Worm (Caenorhabditis elegans) whole organism, midembryonic: ENCODE results near the gene srsx-33.

Source experiments
- T22C8.4 ChIP-seq: fragments of 200-800 bp; sonication (Bioruptor generic); IDR thresholded peaks from 2 replicates; pipeline ENCODE4 v1.3.6; 2022; ENCODE audit warnings: missing genetic modification characterization, missing compliant biosample characterization
- cog-1 ChIP-seq: sonication (generic microtip); optimal IDR thresholded peaks from 2 replicates; lab custom pipeline; 2016; ENCODE audit warnings: missing genetic modification characterization, missing compliant biosample characterization
- flt-1 ChIP-seq: fragments of 200-800 bp; sonication (Bioruptor generic); IDR thresholded peaks from 2 replicates; pipeline ENCODE4 v1.3.6; 2022; ENCODE audit warnings: missing genetic modification characterization, missing compliant biosample characterization
- klf-2 ChIP-seq: fragments of 200-800 bp; sonication (Bioruptor generic); conservative IDR thresholded peaks from 2 replicates; pipeline ENCODE4 v1.3.6; 2022; ENCODE audit warnings: missing genetic modification reagents, missing genetic modification characterization, missing compliant biosample characterization
- med-1 ChIP-seq: sonication (generic microtip); optimal IDR thresholded peaks from 2 replicates; lab custom pipeline; 2017; ENCODE audit warnings: missing genetic modification characterization, mild to moderate bottlenecking, missing compliant biosample characterization, antibody characterized with exemption, missing genetic modification reagents; ENCODE audit not compliant: insufficient read depth
- ref-1 ChIP-seq: fragments of 200-800 bp; sonication (Bioruptor generic); conservative IDR thresholded peaks from 2 replicates; pipeline ENCODE4 v1.3.6; 2022; ENCODE audit warnings: missing genetic modification reagents, missing genetic modification characterization, missing compliant biosample characterization
- tab-1 ChIP-seq: fragments of 200-800 bp; sonication (Bioruptor generic); IDR thresholded peaks from 2 replicates; pipeline ENCODE4 v1.3.6; 2022; ENCODE audit warnings: missing genetic modification characterization, missing compliant biosample characterization
- ztf-23 ChIP-seq: fragments of 200-800 bp; sonication (Bioruptor generic); IDR thresholded peaks from 2 replicates; pipeline ENCODE4 v1.3.6; 2022; ENCODE audit warnings: missing genetic modification reagents, missing genetic modification characterization, missing compliant biosample characterization
- ztf-29 ChIP-seq: fragments of 200-800 bp; sonication (Bioruptor generic); IDR thresholded peaks from 2 replicates; pipeline ENCODE4 v1.3.6; 2022; ENCODE audit warnings: missing genetic modification reagents, missing genetic modification characterization, missing compliant biosample characterization

Gene srsx-33

DNA sequence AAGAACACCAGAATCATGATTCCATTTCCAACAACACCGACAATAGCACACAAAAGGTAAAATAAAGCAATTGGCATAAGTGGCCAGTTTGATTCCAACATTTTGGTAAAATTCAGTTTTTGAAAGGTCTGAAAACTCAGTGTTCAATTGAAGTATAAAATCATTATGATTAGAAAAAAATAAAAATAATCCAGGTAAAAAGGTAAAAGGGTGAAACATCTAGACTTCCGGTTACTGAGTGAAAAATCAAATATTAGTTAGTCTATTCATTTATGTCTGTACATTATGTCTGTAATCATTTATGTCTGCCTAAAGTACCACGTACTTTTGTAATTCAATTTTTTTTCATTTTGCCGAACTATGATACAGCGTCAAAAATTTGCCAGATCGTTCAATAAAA is 2.7 kb upstream of the srsx-33 start, which contains the start of gene srsx-31:
Gene srsx-31 (minus strand): TSS at position 101 of the 400 bp plus-strand sequence.
- no peak for TF ChIP-seq ztf-23 (GFP tag; lab: Robert Waterston, UW)
- no peak for TF ChIP-seq tab-1 (GFP tag; lab: Robert Waterston, UW)
- TF ChIP-seq ztf-29: no peak
- no peak for TF ChIP-seq ref-1 (GFP tag; lab: Robert Waterston, UW)
- TF ChIP-seq T22C8.4 (GFP tag; lab: Robert Waterston, UW): no peak
- no peak for TF ChIP-seq med-1 (GFP tag; lab: Kevin White, UChicago)
- TF ChIP-seq cog-1 (tag; lab: Kevin White, UChicago): no peak
- no peak for TF ChIP-seq klf-2 (GFP tag; lab: Robert Waterston, UW)
- TF ChIP-seq flt-1 (GFP tag; lab: Robert Waterston, UW): no peak

DNA sequence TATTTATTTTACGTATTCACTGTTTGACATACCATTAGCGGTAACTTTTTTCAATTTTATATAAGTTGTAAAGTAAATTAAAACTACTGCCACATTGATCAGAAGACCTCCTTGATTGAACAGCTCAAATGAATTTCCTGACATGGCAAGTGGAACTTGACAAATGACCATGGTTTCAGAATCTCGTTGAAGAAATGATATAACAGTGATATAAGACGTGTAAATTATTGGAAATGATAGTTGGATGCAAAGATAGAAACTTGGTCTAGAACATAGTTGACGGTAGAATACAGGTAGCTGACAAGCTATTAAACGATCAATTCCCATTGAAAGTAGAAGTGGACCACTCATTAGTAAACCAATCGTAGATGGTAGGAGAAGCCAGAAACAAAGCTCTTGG is 531 bp downstream of the srsx-33 start:
- TF ChIP-seq ztf-23 (GFP tag; lab: Robert Waterston, UW) (no peak), ztf-29 (no peak)

DNA sequence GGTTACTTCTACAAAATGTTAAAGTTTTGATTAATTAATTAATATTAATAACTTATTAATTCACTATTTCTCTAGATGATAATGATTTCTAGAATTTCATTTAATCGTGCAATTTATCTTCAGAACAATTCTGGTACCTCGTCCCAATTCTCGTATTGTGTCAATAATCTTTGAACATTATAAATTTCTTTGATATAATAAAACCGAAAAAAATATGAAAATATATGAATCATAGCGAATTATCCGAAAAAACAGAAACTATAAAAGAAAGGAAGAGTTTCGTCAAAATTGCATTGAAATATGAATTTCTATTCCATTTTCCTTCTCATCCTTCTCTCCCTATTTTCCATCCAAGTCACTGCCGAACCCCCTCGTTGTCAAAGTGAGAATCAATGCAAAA is 1.6 kb downstream of the srsx-33 start, which contains the start of gene T19B10.12:
Gene T19B10.12 (plus strand): TSS at position 301 of the 400 bp plus-strand sequence.
- no peak for TF ChIP-seq T22C8.4 (GFP tag; lab: Robert Waterston, UW)
- TF ChIP-seq ztf-29: no peak
- no peak for TF ChIP-seq flt-1 (GFP tag; lab: Robert Waterston, UW)
- no peak for TF ChIP-seq med-1 (GFP tag; lab: Kevin White, UChicago)
- TF ChIP-seq klf-2 (GFP tag; lab: Robert Waterston, UW): no peak
- no peak for TF ChIP-seq ref-1 (GFP tag; lab: Robert Waterston, UW)
- no peak for TF ChIP-seq ztf-23 (GFP tag; lab: Robert Waterston, UW)
- no peak for TF ChIP-seq cog-1 (tag; lab: Kevin White, UChicago)
- no peak for TF ChIP-seq tab-1 (GFP tag; lab: Robert Waterston, UW)

DNA sequence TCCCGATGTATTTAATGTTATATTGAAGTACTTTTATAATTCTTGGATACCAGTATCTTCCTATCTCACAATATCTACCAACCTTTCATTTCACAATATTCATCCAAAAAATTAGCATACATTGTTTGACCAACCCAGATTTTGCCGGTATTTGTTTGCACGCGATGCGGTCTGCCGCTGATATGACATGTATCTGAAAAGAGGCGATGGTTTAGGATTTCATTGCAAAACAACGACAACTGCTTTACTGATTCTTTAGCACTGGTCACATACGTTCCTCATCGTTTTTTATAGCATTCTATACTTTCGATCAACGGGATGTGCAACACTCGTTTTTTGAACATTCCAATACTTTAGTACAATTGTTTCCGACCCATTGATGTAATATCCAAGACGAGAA is 4.5 kb downstream of the srsx-33 start, which contains the start of gene mam-4:
Gene mam-4 (plus strand): TSS at position 301 of the 400 bp plus-strand sequence.
- TF ChIP-seq klf-2 (GFP tag; lab: Robert Waterston, UW) (no peak), ztf-29 (no peak), tab-1 (GFP tag; lab: Robert Waterston, UW) (no peak)

DNA sequence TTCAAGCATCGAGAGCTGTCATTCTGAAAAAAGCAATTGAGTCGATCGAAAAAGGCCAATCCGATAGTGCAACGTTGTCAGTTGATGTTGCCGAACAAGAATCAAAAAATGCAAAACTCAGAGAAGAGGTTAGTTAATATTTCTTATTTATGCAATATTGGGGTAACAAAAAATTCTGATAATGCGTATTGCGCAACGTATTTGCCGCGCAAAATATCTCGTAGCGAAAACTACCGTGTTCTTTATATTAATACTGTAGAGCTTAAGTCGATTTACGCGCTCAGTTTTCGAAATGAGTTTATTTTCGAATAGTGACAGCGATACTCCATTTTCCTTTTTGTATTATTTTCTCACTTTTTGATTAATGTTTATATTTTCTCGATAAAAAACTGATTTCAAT is 7.3 kb downstream of the srsx-33 start:
- TF ChIP-seq ref-1 (GFP tag; lab: Robert Waterston, UW) (no peak), cog-1 (tag; lab: Kevin White, UChicago) (no peak), med-1 (GFP tag; lab: Kevin White, UChicago) (no peak), klf-2 (GFP tag; lab: Robert Waterston, UW) (no peak), ztf-23 (GFP tag; lab: Robert Waterston, UW) (no peak), T22C8.4 (GFP tag; lab: Robert Waterston, UW) (no peak), tab-1 (GFP tag; lab: Robert Waterston, UW) (no peak), ztf-29 (no peak), flt-1 (GFP tag; lab: Robert Waterston, UW) (no peak)

DNA sequence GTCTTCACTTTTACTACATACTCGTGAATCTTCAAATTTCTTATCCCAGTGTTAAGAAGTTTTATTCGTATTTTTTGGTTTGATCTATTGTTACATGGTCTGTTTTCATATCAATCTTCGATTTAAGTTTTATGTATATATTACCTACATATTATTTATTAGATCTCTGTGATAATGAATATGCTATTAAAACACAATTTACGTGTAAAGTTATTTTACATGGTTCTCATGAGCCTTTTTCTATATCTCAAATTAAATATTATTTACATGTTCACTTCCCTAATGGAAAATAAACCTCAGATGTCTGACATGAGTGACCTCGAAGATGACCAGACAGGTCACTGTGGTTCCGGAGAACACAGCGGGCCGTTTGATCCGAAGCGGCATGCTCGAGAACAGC is 7.8 kb downstream of the srsx-33 start, which contains the start of gene mxl-1:
Gene mxl-1 (plus strand): TSS at position 301 of the 400 bp plus-strand sequence.
- no peak for TF ChIP-seq flt-1 (GFP tag; lab: Robert Waterston, UW)
- TF ChIP-seq klf-2 (GFP tag; lab: Robert Waterston, UW): no peak
- no peak for TF ChIP-seq T22C8.4 (GFP tag; lab: Robert Waterston, UW)
- TF ChIP-seq med-1 (GFP tag; lab: Kevin White, UChicago): no peak
- no peak for TF ChIP-seq cog-1 (tag; lab: Kevin White, UChicago)

DNA sequence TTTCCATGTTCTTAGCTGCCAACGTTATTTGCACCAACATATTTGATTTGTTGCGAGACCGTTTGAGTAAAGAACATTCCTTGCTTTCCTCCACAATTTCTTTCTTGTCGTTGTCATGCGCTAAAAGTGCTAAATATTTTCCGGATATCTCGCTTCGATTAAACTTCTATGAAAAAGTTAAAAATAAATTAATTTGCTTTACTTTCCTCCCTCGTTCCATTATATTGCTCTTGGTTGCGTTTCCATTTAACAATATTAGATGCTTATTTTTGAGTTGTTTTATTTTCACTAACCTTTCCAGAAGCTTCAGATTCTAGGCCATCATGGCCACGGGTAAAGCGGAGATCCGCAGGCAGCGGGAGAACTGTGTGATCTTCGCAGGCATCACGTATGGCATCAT is 10.7 kb downstream of the srsx-33 start, which contains the start of gene pgap-1:
Gene pgap-1 (plus strand): TSS at position 301 of the 400 bp plus-strand sequence.
- TF ChIP-seq tab-1 (GFP tag; lab: Robert Waterston, UW) (no peak), flt-1 (GFP tag; lab: Robert Waterston, UW) (no peak), ztf-29 (no peak), med-1 (GFP tag; lab: Kevin White, UChicago) (no peak), klf-2 (GFP tag; lab: Robert Waterston, UW) (no peak), cog-1 (tag; lab: Kevin White, UChicago) (no peak), T22C8.4 (GFP tag; lab: Robert Waterston, UW) (no peak)

DNA sequence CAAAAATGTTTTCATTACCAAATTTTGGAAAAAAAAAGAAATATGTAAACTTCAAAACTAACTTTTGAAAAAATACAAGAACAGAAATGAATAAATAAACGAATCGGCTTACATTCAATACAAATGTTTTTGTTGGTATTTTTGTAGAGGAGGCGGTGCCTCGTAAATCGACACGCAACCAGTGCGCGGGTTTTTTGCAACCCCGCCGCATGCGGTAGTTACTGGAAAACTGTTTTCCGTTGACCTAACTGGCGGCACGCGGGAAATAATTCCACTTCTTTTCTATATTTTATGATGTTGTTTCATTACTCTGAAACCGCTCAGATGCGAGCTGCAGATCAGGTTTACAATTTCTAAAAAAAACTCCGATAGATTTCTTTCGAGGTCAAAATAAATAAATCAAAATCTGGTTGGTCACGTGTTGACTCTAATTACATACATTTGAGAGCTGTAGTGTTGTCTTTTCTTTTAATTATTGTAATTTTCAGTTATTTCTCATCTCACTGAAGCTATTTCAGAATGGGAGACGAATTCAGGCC is 13.1 kb downstream of the srsx-33 start, which contains the start of the genes dvc-1 and ima-1:
Gene dvc-1 (minus strand): TSS at position 145 of the 539 bp plus-strand sequence.
Gene ima-1 (plus strand): TSS at position 489 of the 539 bp plus-strand sequence.
- TF ChIP-seq med-1 (GFP tag; lab: Kevin White, UChicago): peak; percentile 92
- peak; percentile 78 for TF ChIP-seq cog-1 (tag; lab: Kevin White, UChicago)
- peak; percentile 73 for TF ChIP-seq klf-2 (GFP tag; lab: Robert Waterston, UW)
- TF ChIP-seq flt-1 (GFP tag; lab: Robert Waterston, UW): peak; percentile 87
- peak; percentile 84 for TF ChIP-seq ztf-23 (GFP tag; lab: Robert Waterston, UW)
- TF ChIP-seq ref-1 (GFP tag; lab: Robert Waterston, UW): no peak
- TF ChIP-seq ztf-29: peak; percentile 27; the same call in 1 of the 2 replicates
- peak; percentile 84 for TF ChIP-seq tab-1 (GFP tag; lab: Robert Waterston, UW)
- peak; percentile 57 for TF ChIP-seq T22C8.4 (GFP tag; lab: Robert Waterston, UW)

DNA sequence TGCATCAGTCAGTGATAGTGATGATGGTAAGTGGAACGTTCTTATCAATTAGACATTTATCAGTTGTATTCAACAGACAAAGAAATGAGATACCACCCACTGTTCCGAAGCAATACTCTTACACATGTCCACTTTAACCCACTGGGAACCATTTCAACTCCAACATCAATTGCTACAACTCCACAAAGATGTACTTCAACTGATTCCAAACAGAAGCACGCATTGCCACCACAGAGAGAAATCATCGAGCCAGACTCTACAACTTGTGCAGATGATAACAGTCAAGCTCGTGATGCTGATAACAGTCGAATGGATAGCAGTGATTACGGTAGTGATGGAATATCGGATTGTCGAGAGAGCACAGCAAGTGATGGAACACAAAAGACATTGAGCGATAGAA is 16.5 kb downstream of the srsx-33 start:
- TF ChIP-seq cog-1 (tag; lab: Kevin White, UChicago) (no peak), tab-1 (GFP tag; lab: Robert Waterston, UW) (no peak), med-1 (GFP tag; lab: Kevin White, UChicago) (no peak), ref-1 (GFP tag; lab: Robert Waterston, UW) (no peak), ztf-29 (no peak), flt-1 (GFP tag; lab: Robert Waterston, UW) (no peak), ztf-23 (GFP tag; lab: Robert Waterston, UW) (no peak), T22C8.4 (GFP tag; lab: Robert Waterston, UW) (no peak), klf-2 (GFP tag; lab: Robert Waterston, UW) (no peak)
